Worm (Caenorhabditis elegans) whole organism, early embryonic: Measurements from ENCODE around the gene Y6G8.6.
A peak's percentile ranks its signal among the peaks of the same experiment; 100 is the strongest.

Experiments
- ama-1 ChIP-seq: fragments of 150-350 bp; optimal IDR thresholded peaks from 2 replicates; lab custom pipeline; 2014
- sea-1 ChIP-seq: fragments of 200-800 bp; sonication (Bioruptor generic); conservative IDR thresholded peaks from 2 replicates; pipeline ENCODE4 v1.3.6; 2022; ENCODE audit warnings: missing genetic modification characterization, missing compliant biosample characterization

DNA sequence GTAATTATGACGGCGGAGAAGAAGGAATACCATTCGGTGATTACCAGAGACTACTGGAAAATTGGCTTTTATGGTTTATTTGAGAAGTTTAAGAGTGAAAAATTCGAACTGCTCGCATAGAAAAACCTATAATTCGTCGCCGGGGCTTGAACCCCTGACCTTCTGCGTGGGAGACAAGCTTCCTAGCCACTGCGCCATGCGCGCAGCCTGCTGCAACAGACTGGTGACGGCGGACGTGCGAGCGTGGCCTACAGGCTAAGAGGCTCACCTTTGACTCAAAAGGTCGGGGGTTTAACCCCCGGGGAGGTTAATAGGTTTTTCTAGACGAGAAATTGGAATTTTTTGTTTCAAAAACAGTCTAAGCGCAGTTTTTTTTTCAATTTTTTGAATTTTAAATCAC is 47.7 kb upstream of the Y6G8.6 start:
- TF ChIP-seq sea-1 (GFP tag; lab: Robert Waterston, UW) (0 out of 2 replicates have a peak, but pooled peaks have one; percentile 25), ama-1 (lab: Kevin White, UChicago) (no peak)
